Fruit fly (Drosophila melanogaster) Kc167 (cell line): Measurements from ENCODE around the gene lush.

Source experiments
- Sin3A ChIP-seq: fragments of >200 bp; optimal IDR thresholded peaks from 2 replicates; lab custom pipeline; 2018; ENCODE audit warnings: missing external identifiers
- h ChIP-seq: fragments of >200 bp; optimal IDR thresholded peaks from 3 replicates; lab custom pipeline; 2018; ENCODE audit warnings: missing external identifiers
- insv ChIP-seq: fragments of >200 bp; optimal IDR thresholded peaks from 3 replicates; lab custom pipeline; 2018; ENCODE audit warnings: missing external identifiers
- psq ChIP-seq: fragments of >200 bp; optimal IDR thresholded peaks from 2 replicates; lab custom pipeline; 2017; ENCODE audit warnings: missing external identifiers
- ttk ChIP-seq: sonication (Bioruptor generic); optimal IDR thresholded peaks from 2 replicates; lab custom pipeline; 2017; ENCODE audit warnings: missing external identifiers

dm6 chr3L:19584369-19584915 is 21.4 kb downstream of the lush start, which contains the start of gene Shal:
- TF ChIP-seq Sin3A (lab: Kevin White, UChicago): no peak
- no peak for TF ChIP-seq psq
- no peak for TF ChIP-seq ttk (lab: Kevin White, UChicago)
- TF ChIP-seq insv: no peak
- no peak for TF ChIP-seq h (lab: Kevin White, UChicago)
